Worm (Caenorhabditis elegans) whole organism, midembryonic: Measurements from ENCODE around the gene rft-1.

Experiments used
- T22C8.4 ChIP-seq: fragments of 200-800 bp; sonication (Bioruptor generic); IDR thresholded peaks from 2 replicates; pipeline ENCODE4 v1.3.6; 2022; ENCODE audit warnings: missing genetic modification characterization, missing compliant biosample characterization
- cog-1 ChIP-seq: sonication (generic microtip); optimal IDR thresholded peaks from 2 replicates; lab custom pipeline; 2016; ENCODE audit warnings: missing genetic modification characterization, missing compliant biosample characterization
- flt-1 ChIP-seq: fragments of 200-800 bp; sonication (Bioruptor generic); IDR thresholded peaks from 2 replicates; pipeline ENCODE4 v1.3.6; 2022; ENCODE audit warnings: missing genetic modification characterization, missing compliant biosample characterization
- klf-2 ChIP-seq: fragments of 200-800 bp; sonication (Bioruptor generic); conservative IDR thresholded peaks from 2 replicates; pipeline ENCODE4 v1.3.6; 2022; ENCODE audit warnings: missing genetic modification reagents, missing genetic modification characterization, missing compliant biosample characterization
- med-1 ChIP-seq: sonication (generic microtip); optimal IDR thresholded peaks from 2 replicates; lab custom pipeline; 2017; ENCODE audit warnings: missing genetic modification characterization, mild to moderate bottlenecking, missing compliant biosample characterization, antibody characterized with exemption, missing genetic modification reagents; ENCODE audit not compliant: insufficient read depth
- ref-1 ChIP-seq: fragments of 200-800 bp; sonication (Bioruptor generic); conservative IDR thresholded peaks from 2 replicates; pipeline ENCODE4 v1.3.6; 2022; ENCODE audit warnings: missing genetic modification reagents, missing genetic modification characterization, missing compliant biosample characterization
- tab-1 ChIP-seq: fragments of 200-800 bp; sonication (Bioruptor generic); IDR thresholded peaks from 2 replicates; pipeline ENCODE4 v1.3.6; 2022; ENCODE audit warnings: missing genetic modification characterization, missing compliant biosample characterization
- ztf-23 ChIP-seq: fragments of 200-800 bp; sonication (Bioruptor generic); IDR thresholded peaks from 2 replicates; pipeline ENCODE4 v1.3.6; 2022; ENCODE audit warnings: missing genetic modification reagents, missing genetic modification characterization, missing compliant biosample characterization
- ztf-29 ChIP-seq: fragments of 200-800 bp; sonication (Bioruptor generic); IDR thresholded peaks from 2 replicates; pipeline ENCODE4 v1.3.6; 2022; ENCODE audit warnings: missing genetic modification reagents, missing genetic modification characterization, missing compliant biosample characterization

The rft-1 gene

DNA sequence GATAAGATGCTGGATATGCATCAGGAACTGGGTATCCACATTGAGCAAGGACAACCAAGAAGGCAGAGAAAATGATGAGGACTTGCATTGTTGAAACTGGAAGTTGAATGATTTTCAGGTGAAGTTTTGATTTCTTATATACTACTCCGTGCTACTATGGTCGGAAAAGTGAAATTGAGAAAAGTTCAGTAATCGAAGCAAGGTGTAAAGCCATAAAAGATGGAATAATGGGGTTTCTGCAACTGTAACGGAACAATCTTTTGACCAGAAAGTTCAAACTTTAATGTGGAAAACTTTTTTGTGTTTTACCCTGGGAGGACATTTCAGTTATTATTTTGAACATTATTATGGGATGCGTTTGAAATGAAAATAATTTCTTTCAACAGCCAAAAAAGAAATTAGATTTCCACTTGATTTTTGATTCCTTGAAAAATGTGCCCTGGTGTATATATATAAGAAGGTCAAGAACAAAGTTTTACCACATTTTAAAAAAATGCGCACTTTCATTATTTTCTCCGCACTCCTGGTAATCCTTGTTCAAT, 19.1 kb downstream of the rft-1 start, which contains the start of the genes Y47D7A.9 and Y47D7A.19:
Gene Y47D7A.9 (minus strand): TSS at position 101 of the 542 bp plus-strand sequence.
Gene Y47D7A.19 (plus strand): TSS at position 492 of the 542 bp plus-strand sequence.
- TF ChIP-seq ref-1 (GFP tag; lab: Robert Waterston, UW) (no peak), klf-2 (GFP tag; lab: Robert Waterston, UW) (no peak), T22C8.4 (GFP tag; lab: Robert Waterston, UW) (no peak), med-1 (no peak), flt-1 (GFP tag; lab: Robert Waterston, UW) (no peak), ztf-23 (GFP tag; lab: Robert Waterston, UW) (no peak)

DNA sequence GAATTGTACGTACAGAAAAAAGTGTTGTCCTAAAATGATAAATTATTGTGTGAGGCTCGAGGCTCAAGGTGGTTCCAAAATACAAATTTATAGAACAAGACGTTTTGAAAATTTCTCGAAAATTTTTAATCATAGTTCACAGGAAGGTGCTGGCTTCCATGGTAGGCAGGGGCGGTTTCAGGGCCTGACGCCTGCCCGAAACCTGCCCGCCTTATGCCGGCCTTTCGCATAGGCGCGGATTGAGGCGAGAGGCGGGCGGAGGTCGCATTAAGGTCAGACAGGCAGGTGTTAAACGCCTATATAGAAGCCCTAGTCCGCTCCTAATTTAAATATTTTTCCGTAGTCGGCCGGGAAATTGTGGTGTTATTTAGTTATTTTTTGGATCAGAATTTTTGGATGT, 19.9 kb downstream of the rft-1 start:
- no peak for TF ChIP-seq ref-1 (GFP tag; lab: Robert Waterston, UW)

DNA sequence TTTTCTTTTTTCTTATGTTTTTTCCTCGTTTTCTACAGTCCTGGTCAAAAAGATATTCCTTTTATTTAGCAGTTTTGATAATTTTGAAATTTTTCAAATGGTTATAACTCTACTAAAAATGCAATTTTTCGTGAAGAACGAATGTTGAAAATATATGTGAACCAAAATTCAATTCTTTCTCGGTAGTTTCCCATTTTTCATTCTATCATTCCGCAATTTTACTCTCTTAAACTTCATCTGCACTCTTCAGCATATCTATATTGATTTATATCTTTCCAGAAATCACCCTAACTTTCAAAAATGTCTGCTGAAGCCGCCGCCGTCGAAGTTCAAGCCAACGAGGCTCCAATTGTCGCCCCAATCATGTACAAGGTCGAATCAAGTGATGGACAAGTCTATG, 20.9 kb downstream of the rft-1 start, which contains the start of gene skr-7:
Gene skr-7 (plus strand): TSS at position 301 of the 400 bp plus-strand sequence.
- TF ChIP-seq klf-2 (GFP tag; lab: Robert Waterston, UW) (no peak), ref-1 (GFP tag; lab: Robert Waterston, UW) (no peak), ztf-29 (GFP tag; lab: Robert Waterston, UW) (no peak), T22C8.4 (GFP tag; lab: Robert Waterston, UW) (no peak), tab-1 (no peak), med-1 (no peak), flt-1 (GFP tag; lab: Robert Waterston, UW) (no peak), ztf-23 (GFP tag; lab: Robert Waterston, UW) (no peak), cog-1 (tag; lab: Kevin White, UChicago) (no peak)

DNA sequence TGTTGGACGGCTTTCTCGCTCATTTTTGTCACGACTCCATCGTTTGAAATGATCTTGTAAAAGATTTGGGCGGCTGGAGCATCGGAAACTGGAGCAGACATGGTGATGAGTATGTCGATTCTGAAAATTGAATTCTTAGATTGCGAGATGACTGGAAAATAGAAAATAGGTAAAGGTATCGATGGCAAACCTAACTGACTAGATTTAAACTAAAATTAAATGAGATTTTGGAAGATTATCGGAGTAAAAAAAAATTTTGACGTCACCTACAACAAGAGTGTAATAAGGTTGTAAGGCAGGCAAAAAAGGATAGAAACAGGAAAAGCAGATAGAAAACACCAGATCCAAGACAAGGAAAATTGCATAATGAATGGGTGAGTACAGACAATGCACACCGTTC, 21.5 kb downstream of the rft-1 start, which contains the start of gene skr-14:
Gene skr-14 (minus strand): TSS at position 101 of the 400 bp plus-strand sequence.
- no peak for TF ChIP-seq cog-1 (tag; lab: Kevin White, UChicago)
- TF ChIP-seq T22C8.4 (GFP tag; lab: Robert Waterston, UW), result no peak
- no peak for TF ChIP-seq flt-1 (GFP tag; lab: Robert Waterston, UW)
- TF ChIP-seq med-1, result no peak
- TF ChIP-seq ztf-29 (GFP tag; lab: Robert Waterston, UW), result no peak
- TF ChIP-seq klf-2 (GFP tag; lab: Robert Waterston, UW), result no peak
- TF ChIP-seq ztf-23 (GFP tag; lab: Robert Waterston, UW), result no peak
- no peak for TF ChIP-seq tab-1
- TF ChIP-seq ref-1 (GFP tag; lab: Robert Waterston, UW), result no peak

DNA sequence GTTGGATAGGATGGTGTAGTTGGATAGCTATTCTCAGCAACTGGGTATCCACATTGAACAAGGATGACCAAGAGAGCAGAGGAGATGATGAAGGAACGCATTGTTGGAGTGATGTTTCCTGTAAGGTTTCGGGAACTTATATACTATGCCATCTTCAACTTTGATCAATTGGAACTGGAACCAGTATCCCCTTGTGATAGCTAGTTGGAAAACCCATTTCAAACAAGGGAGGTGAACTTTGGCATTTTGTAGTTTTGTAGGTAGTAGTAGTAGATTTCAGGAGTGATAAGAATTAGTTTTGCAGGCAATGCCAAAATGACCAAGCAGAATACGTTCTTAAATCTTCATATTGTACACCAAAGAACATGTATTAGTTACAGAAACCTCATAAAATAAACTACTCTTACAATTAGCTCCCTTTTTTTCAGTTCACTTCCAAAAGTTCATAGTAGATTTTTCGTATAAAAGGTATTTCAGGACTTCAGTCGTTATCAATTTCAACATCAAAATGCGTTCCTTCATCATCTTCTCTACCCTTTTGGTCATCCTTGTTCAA, 23.2 kb downstream of the rft-1 start, which contains the start of the genes Y47D7A.7 and Y47D7A.2:
Gene Y47D7A.7 (minus strand): TSS at position 101 of the 556 bp plus-strand sequence.
Gene Y47D7A.2 (plus strand): TSS at position 506 of the 556 bp plus-strand sequence.
- TF ChIP-seq klf-2 (GFP tag; lab: Robert Waterston, UW), result no peak
- TF ChIP-seq T22C8.4 (GFP tag; lab: Robert Waterston, UW), result no peak
- no peak for TF ChIP-seq tab-1
- no peak for TF ChIP-seq flt-1 (GFP tag; lab: Robert Waterston, UW)
- no peak for TF ChIP-seq ztf-29 (GFP tag; lab: Robert Waterston, UW)
- no peak for TF ChIP-seq ztf-23 (GFP tag; lab: Robert Waterston, UW)
- no peak for TF ChIP-seq cog-1 (tag; lab: Kevin White, UChicago)
- TF ChIP-seq ref-1 (GFP tag; lab: Robert Waterston, UW), result no peak
- TF ChIP-seq med-1, result no peak

DNA sequence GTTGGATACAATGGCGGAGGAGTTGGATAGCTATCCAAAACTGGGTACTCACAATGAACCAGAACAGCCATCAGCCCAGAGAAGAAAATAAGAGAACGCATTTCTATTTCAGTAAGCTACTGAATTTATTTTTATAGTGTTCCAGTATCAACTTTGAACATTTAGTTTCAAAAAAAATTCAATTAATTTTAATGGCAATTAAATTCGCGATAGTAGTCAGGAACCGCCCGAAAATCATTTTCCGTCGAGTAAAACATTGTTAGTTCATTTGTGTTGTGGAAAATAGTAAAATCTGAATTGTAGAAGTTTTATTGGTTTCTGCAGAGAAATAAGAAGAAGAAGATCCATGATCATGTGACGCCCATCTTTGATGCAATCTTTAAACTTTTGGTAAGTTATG, 24.9 kb downstream of the rft-1 start, which contains the start of gene Y47D7A.6:
Gene Y47D7A.6 (minus strand): TSS at position 101 of the 400 bp plus-strand sequence.
- TF ChIP-seq ztf-23 (GFP tag; lab: Robert Waterston, UW) (no peak), tab-1 (no peak), med-1 (no peak), ztf-29 (GFP tag; lab: Robert Waterston, UW) (no peak), cog-1 (tag; lab: Kevin White, UChicago) (no peak), klf-2 (GFP tag; lab: Robert Waterston, UW) (no peak), flt-1 (GFP tag; lab: Robert Waterston, UW) (no peak), T22C8.4 (GFP tag; lab: Robert Waterston, UW) (no peak), ref-1 (GFP tag; lab: Robert Waterston, UW) (no peak)

DNA sequence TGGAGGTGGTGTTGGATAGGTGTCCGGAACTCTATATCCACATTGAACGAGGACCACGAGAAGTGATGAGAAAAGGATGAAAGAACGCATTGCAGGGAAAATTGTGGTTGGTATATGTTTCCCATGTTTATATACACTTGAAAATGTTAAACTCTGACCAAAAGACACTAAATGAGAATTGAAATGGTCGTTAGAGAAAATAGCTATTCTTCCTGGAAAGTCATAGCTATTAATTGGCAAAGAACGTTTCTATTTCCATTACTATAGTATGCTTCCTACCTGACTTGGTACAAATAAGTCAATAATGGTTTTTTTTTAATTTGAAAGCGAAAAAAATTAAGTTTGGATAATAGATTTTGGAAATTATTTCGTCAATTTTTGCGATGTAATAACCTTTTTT, 26.3 kb downstream of the rft-1 start, which contains the start of gene Y47D7A.18:
Gene Y47D7A.18 (minus strand): TSS at position 101 of the 400 bp plus-strand sequence.
- TF ChIP-seq flt-1 (GFP tag; lab: Robert Waterston, UW) (no peak), cog-1 (tag; lab: Kevin White, UChicago) (no peak), ref-1 (GFP tag; lab: Robert Waterston, UW) (no peak), tab-1 (no peak), med-1 (no peak), T22C8.4 (GFP tag; lab: Robert Waterston, UW) (no peak), ztf-29 (GFP tag; lab: Robert Waterston, UW) (no peak), ztf-23 (GFP tag; lab: Robert Waterston, UW) (no peak), klf-2 (GFP tag; lab: Robert Waterston, UW) (no peak)

DNA sequence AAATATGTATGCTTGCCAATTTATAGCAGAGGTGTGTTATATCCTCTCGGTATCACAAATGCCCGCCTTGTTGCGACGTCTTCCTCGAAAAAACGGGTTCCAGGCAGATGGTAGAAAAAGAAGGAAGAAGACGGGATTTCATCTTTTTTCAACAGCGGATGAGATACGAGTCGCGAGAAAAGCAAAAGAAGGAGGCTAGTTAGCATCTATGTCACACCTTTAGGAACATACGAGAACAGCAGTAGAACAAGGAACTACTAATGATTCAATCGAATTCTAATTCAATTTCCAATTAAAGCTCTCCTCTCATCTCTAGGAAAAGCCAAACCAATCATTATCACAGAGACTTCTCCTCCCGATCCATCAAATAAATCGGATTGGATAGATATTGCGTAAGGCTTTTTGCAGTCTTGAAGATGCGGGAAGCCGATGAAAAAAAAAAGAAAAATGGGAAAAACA, 28.4 kb downstream of the rft-1 start, which contains the start of gene grl-5:
Gene grl-5 (minus strand): TSS at position 51 of the 459 bp plus-strand sequence.
- TF ChIP-seq T22C8.4 (GFP tag; lab: Robert Waterston, UW) (no peak), med-1 (no peak), cog-1 (tag; lab: Kevin White, UChicago) (no peak), klf-2 (GFP tag; lab: Robert Waterston, UW) (no peak), ref-1 (GFP tag; lab: Robert Waterston, UW) (no peak), flt-1 (GFP tag; lab: Robert Waterston, UW) (no peak), ztf-29 (GFP tag; lab: Robert Waterston, UW) (no peak), tab-1 (no peak)

DNA sequence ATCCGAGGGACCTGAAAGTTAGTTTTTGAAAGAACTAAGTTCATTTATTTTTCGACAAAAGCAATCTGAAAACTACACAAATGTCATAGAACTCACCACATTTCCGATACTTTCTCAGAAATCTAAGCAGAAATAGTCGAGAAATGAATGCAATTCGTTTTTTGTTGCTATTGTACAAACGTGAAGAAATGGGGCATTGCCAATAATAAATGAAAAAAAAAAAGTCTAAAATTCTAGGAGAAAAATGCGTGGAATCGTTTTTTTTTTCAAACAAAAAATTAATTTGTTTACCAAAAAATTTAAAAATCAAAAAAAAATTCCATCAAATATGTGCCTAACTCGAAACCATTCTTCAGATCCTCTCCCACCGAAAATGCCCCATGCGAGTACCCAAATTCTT, 31.3 kb downstream of the rft-1 start, which contains the start of gene Y47D7A.17:
Gene Y47D7A.17 (minus strand): TSS at position 101 of the 400 bp plus-strand sequence.
- TF ChIP-seq ref-1 (GFP tag; lab: Robert Waterston, UW), result no peak
- TF ChIP-seq ztf-23 (GFP tag; lab: Robert Waterston, UW), result no peak
- TF ChIP-seq med-1, result no peak
- no peak for TF ChIP-seq flt-1 (GFP tag; lab: Robert Waterston, UW)
- TF ChIP-seq ztf-29 (GFP tag; lab: Robert Waterston, UW), result no peak
- TF ChIP-seq T22C8.4 (GFP tag; lab: Robert Waterston, UW), result no peak
- TF ChIP-seq tab-1, result no peak
- TF ChIP-seq klf-2 (GFP tag; lab: Robert Waterston, UW), result no peak
